Fruit fly (Drosophila melanogaster): ENCODE data around the gene CG33271.
A peak's percentile ranks its signal among the peaks of the same experiment; 100 is the strongest.

The CG33271 gene

DNA sequence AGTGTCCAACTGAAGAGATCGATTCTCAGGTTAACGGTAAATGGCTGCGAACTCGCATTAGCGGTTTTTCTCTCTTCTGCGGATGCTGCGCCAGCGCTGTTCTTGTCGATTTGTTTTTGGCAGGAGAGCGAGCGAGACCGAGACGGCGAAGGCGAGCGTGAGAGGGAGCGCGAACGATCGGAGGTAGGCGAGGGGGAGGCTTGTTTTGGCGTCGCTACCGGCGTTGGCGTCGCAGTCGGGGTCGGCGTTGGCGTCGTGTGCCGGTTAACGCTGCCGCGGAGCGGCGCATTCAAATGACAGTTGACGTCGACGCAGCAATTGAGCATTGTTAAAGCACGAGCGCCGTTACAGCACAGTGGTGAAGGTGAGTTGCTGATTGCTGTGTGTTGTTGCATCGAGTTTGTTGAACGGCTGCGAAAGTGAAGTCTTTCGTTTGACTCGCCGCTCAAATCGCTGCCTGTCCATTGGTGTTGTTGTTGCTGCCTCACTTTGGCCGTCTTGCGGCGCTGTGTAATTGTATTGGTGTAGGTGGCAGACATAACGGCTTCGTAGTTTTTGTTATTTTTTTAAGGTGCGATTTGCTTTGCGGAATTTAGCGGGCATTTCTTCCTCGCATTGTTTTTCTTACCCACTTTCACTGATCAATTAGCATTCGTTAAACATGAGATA is 9.6 kb upstream of the CG33271 start (continued):
- TF ChIP-seq CG13296 (GFP tag; optimal IDR thresholded peaks at IDR 0.05) (no peak), Hr39 (optimal IDR thresholded peaks at IDR 0.05) (no peak), CG6175 (GFP tag; IDR thresholded peaks at IDR 0.05) (0 out of 3 replicates have a peak, but pooled peaks have one; percentile 34), pros (GFP tag; optimal IDR thresholded peaks at IDR 0.05) (peak; percentile 87), caup (GFP tag; optimal IDR thresholded peaks at IDR 0.05; ENCODE audit: severe bottlenecking) (no peak), Hmx (GFP tag; optimal IDR thresholded peaks at IDR 0.05) (no peak), inv (GFP tag; IDR thresholded peaks at IDR 0.05; ENCODE audit: partially characterized antibody) (0 out of 2 replicates have a peak, but pooled peaks have one; percentile 21), CG10543 (GFP tag; optimal IDR thresholded peaks at IDR 0.05) (no peak), ind (GFP tag; optimal IDR thresholded peaks at IDR 0.05) (no peak), ttk (GFP tag; IDR thresholded peaks at IDR 0.05) (no peak), her (GFP tag; optimal IDR thresholded peaks at IDR 0.05) (no peak), ato (GFP tag; IDR thresholded peaks at IDR 0.05; ENCODE audit: partially characterized antibody) (no peak), CG10959 (GFP tag; IDR thresholded peaks at IDR 0.05) (no peak), CG15269 (tag; optimal IDR thresholded peaks at IDR 0.05) (no peak), Dek (tag; optimal IDR thresholded peaks at IDR 0.05) (no peak), CG12942 (GFP tag; optimal IDR thresholded peaks at IDR 0.05) (no peak), gsb (GFP tag; IDR thresholded peaks at IDR 0.05) (no peak), ewg (GFP tag; optimal IDR thresholded peaks at IDR 0.05) (no peak), CG4424 (GFP tag; optimal IDR thresholded peaks at IDR 0.05) (no peak), otp (GFP tag; IDR thresholded peaks at IDR 0.05) (no peak), Doc3 (GFP tag; IDR thresholded peaks at IDR 0.05; ENCODE audit: partially characterized antibody) (0 out of 3 replicates have a peak, but pooled peaks have one; percentile 45), nmo (GFP tag; optimal IDR thresholded peaks at IDR 0.05) (no peak), CG1024 (GFP tag; IDR thresholded peaks at IDR 0.05) (no peak), stwl (tag; optimal IDR thresholded peaks at IDR 0.05) (peak; percentile 25), Ptx1 (GFP tag; IDR thresholded peaks at IDR 0.05) (no peak), Mrtf (GFP tag; IDR thresholded peaks at IDR 0.05) (no peak), pho (GFP tag; optimal IDR thresholded peaks at IDR 0.05) (no peak), CG14014 (GFP tag; IDR thresholded peaks at IDR 0.05) (no peak), fd64A (GFP tag; optimal IDR thresholded peaks at IDR 0.05) (no peak), CG30020 (tag; optimal IDR thresholded peaks at IDR 0.05) (no peak), da (GFP tag; optimal IDR thresholded peaks at IDR 0.05) (no peak), cato (GFP tag; optimal IDR thresholded peaks at IDR 0.05; ENCODE audit: borderline replicate concordance) (no peak), CG5953 (GFP tag; IDR thresholded peaks at IDR 0.05) (no peak), GATAe (GFP tag; conservative IDR thresholded peaks at IDR 0.05) (no peak), nau (GFP tag; optimal IDR thresholded peaks at IDR 0.05) (no peak), CG2202 (tag; optimal IDR thresholded peaks at IDR 0.05) (no peak), odd (GFP tag; optimal IDR thresholded peaks at IDR 0.05) (peak; percentile 15), CG17385 (GFP tag; optimal IDR thresholded peaks at IDR 0.05) (no peak), tll (GFP tag; optimal IDR thresholded peaks at IDR 0.05) (no peak), H15 (GFP tag; IDR thresholded peaks at IDR 0.05) (no peak), CG12104 (GFP tag; optimal IDR thresholded peaks at IDR 0.05) (no peak), CG16863 (GFP tag; optimal IDR thresholded peaks at IDR 0.05) (no peak), CG18764 (GFP tag; optimal IDR thresholded peaks at IDR 0.05) (no peak), CG6254 (GFP tag; optimal IDR thresholded peaks at IDR 0.05) (no peak), CG12236 (GFP tag; optimal IDR thresholded peaks at IDR 0.05) (no peak), CG34376 (GFP tag; optimal IDR thresholded peaks at IDR 0.05) (no peak), yki (optimal IDR thresholded peaks at IDR 0.05) (no peak), gcm (GFP tag; optimal IDR thresholded peaks at IDR 0.05) (no peak), dpn (GFP tag; optimal IDR thresholded peaks at IDR 0.05) (no peak), CG2678 (tag; optimal IDR thresholded peaks at IDR 0.05) (no peak)

Measured in whole organism, embryonic.